Worm (Caenorhabditis elegans) whole organism, L1 larva: ENCODE results near the gene C17H11.2.

Source experiments
- ama-1 ChIP-seq: fragments of 150-350 bp; optimal IDR thresholded peaks from 2 replicates; lab custom pipeline; 2014
- egl-27 ChIP-seq, 2 experiments: fragments of 150-350 bp in 1 of 2; sonication (generic microtip); optimal IDR thresholded peaks; 3 replicates each; lab custom pipeline; 2017 to 2018; ENCODE audit warnings: missing biosample characterization in 2 of 2, missing genetic modification characterization in 2 of 2, missing genetic modification reagents in 2 of 2
- fkh-8 ChIP-seq: sonication (generic microtip); optimal IDR thresholded peaks from 2 replicates; lab custom pipeline; 2016; ENCODE audit warnings: mild to moderate bottlenecking, missing genetic modification characterization, missing compliant biosample characterization
- lin-13 ChIP-seq: fragments of 150-350 bp; optimal IDR thresholded peaks from 2 replicates; lab custom pipeline; 2014; ENCODE audit warnings: missing biosample characterization, missing genetic modification reagents, missing genetic modification characterization
- tbx-2 ChIP-seq: sonication (generic microtip); optimal IDR thresholded peaks from 2 replicates; lab custom pipeline; 2016; ENCODE audit warnings: missing genetic modification characterization, missing compliant biosample characterization
- ztf-11 ChIP-seq, 2 experiments: sonication (generic microtip); optimal IDR thresholded peaks; 2 replicates each; lab custom pipeline; 2016 to 2017; ENCODE audit warnings: missing genetic modification characterization in 2 of 2, missing biosample characterization in 1 of 2, missing compliant biosample characterization in 1 of 2

DNA sequence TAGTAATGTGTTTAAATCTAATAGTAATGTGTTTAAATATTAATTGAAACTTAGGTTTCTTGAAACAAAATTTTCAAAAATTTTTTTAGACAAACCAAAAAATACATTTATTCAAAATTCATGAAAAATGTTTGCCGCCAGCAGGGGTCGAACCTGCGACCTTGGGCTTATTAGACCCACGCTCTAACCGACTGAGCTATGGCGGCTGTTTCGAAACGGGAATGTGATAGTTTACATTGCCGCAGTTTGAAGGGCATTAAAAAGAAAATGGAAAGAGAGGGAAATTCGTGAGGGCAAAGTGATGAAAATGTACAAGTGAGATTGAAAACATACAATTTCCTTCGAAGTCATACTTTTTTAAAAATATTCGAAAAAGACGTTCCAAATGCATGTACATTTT, 13.2 kb upstream of the C17H11.2 start:
- TF ChIP-seq egl-27 (tag; optimal IDR thresholded peaks at IDR 0.05; lab: Kevin White, UChicago) = no peak
- no peak for TF ChIP-seq ztf-11 (tag; optimal IDR thresholded peaks at IDR 0.05; lab: Kevin White, UChicago)
- no peak for TF ChIP-seq ama-1 (lab: Kevin White, UChicago)
- TF ChIP-seq lin-13 (GFP tag; lab: Kevin White, UChicago) = no peak
- no peak for TF ChIP-seq tbx-2 (tag; lab: Kevin White, UChicago)
- TF ChIP-seq fkh-8 (tag; lab: Kevin White, UChicago) = no peak
